Worm (Caenorhabditis elegans): ENCODE results near the gene F56D6.19.

DNA sequence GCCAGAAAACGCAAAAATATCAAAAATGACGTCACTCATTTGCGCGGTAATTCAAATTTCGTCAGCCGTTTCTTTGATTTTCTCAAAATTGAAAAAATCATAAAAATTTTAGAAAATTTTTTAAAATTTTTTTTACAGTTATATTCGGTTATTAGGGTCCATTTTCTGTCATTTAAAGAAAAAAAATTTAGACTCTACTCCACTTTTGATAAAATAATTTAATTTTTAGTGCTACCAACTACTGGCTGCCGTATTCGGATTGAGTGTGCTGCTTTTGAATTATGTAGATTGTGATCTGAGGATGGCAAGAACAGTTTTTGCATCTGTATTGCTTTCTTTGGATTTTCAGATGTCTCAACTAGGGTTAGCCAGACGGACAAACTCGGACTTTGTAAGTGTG, 48.0 kb downstream of the F56D6.19 start, which contains the start of gene Y46C8AM.1:
- TF ChIP-seq ama-1 (optimal IDR thresholded peaks at IDR 0.05) (no peak), sea-1 (GFP tag; conservative IDR thresholded peaks at IDR 0.05) (no peak), pes-1 (GFP tag; IDR thresholded peaks at IDR 0.05) (no peak)
